Worm (Caenorhabditis elegans) whole organism, young adult: ENCODE results near the gene Y53G8AR.5.
A peak's percentile ranks its signal among the peaks of the same experiment; 100 is the strongest.
"Not testable (repeated sequence)": the region's sequence is repeated elsewhere in the genome, so short reads cannot be mapped to it uniquely, and the experiment has no call there.

ENCODE experiments used
- B0035.1 ChIP-seq: sonication (generic microtip); optimal IDR thresholded peaks from 2 replicates; lab custom pipeline; 2016; ENCODE audit warnings: missing genetic modification characterization, mild to moderate bottlenecking, missing compliant biosample characterization, missing genotype, missing genetic modification reagents
- C06A6.2 ChIP-seq: fragments of 200-800 bp; sonication (Bioruptor generic); conservative IDR thresholded peaks from 2 replicates; pipeline ENCODE4 v1.3.6; 2022; ENCODE audit warnings: missing genetic modification characterization, missing compliant biosample characterization
- F33H1.4 ChIP-seq: fragments of 200-800 bp; sonication (Bioruptor generic); IDR thresholded peaks from 2 replicates; pipeline ENCODE4 v1.3.6; 2022; ENCODE audit warnings: missing genetic modification reagents, missing genetic modification characterization, missing compliant biosample characterization
- F37B4.10 ChIP-seq: fragments of 200-800 bp; sonication (Bioruptor generic); IDR thresholded peaks from 2 replicates; pipeline ENCODE4 v1.3.6; 2022; ENCODE audit warnings: missing genetic modification characterization, missing compliant biosample characterization
- F49E8.2 ChIP-seq: sonication (generic microtip); optimal IDR thresholded peaks from 3 replicates; lab custom pipeline; 2017; ENCODE audit warnings: missing genetic modification characterization, mild to moderate bottlenecking, missing compliant biosample characterization, antibody characterized with exemption, moderate library complexity; ENCODE audit not compliant: insufficient read depth
- F55B11.4 ChIP-seq: sonication (generic microtip); optimal IDR thresholded peaks from 2 replicates; lab custom pipeline; 2016; ENCODE audit warnings: missing compliant biosample characterization, missing genetic modification characterization, borderline replicate concordance; ENCODE audit not compliant: insufficient read depth
- Y53F4B.3 ChIP-seq: fragments of 200-800 bp; sonication (Bioruptor generic); IDR thresholded peaks from 2 replicates; pipeline ENCODE4 v1.3.6; 2022; ENCODE audit warnings: missing genetic modification reagents, missing genetic modification characterization, missing compliant biosample characterization
- Y67H2A.10 ChIP-seq: fragments of 200-800 bp; sonication (Bioruptor generic); conservative IDR thresholded peaks from 2 replicates; pipeline ENCODE4 v1.3.6; 2022; ENCODE audit warnings: missing genetic modification reagents, missing genetic modification characterization, missing compliant biosample characterization
- attf-6 ChIP-seq: fragments of 200-800 bp; sonication (Bioruptor generic); IDR thresholded peaks from 2 replicates; pipeline ENCODE4 v1.3.6; 2022; ENCODE audit warnings: missing genetic modification reagents, missing genetic modification characterization, missing compliant biosample characterization
- bed-1 ChIP-seq: fragments of 200-800 bp; sonication (Bioruptor generic); IDR thresholded peaks from 2 replicates; pipeline ENCODE4 v1.3.6; 2022; ENCODE audit warnings: missing genetic modification reagents, missing genetic modification characterization, missing compliant biosample characterization
- bed-2 ChIP-seq: fragments of 200-800 bp; sonication (Bioruptor generic); IDR thresholded peaks from 2 replicates; pipeline ENCODE4 v1.3.6; 2022; ENCODE audit warnings: missing genetic modification reagents, missing genetic modification characterization, missing compliant biosample characterization
- cebp-2 ChIP-seq: fragments of 200-800 bp; sonication (Bioruptor generic); IDR thresholded peaks from 2 replicates; pipeline ENCODE4 v1.3.6; 2022; ENCODE audit warnings: missing genetic modification characterization, missing compliant biosample characterization
- ceh-40 ChIP-seq: fragments of 200-800 bp; sonication (Bioruptor generic); IDR thresholded peaks from 2 replicates; pipeline ENCODE4 v1.3.6; 2022; ENCODE audit warnings: missing genetic modification characterization, missing compliant biosample characterization
- ceh-58 ChIP-seq: fragments of 200-800 bp; sonication (Bioruptor generic); IDR thresholded peaks from 2 replicates; pipeline ENCODE4 v1.3.6; 2022; ENCODE audit warnings: missing genetic modification characterization, missing compliant biosample characterization
- ceh-79 ChIP-seq: sonication (generic microtip); optimal IDR thresholded peaks from 2 replicates; lab custom pipeline; 2017; ENCODE audit warnings: mild to moderate bottlenecking, missing genetic modification characterization, missing compliant biosample characterization
- ceh-91 ChIP-seq: fragments of 200-800 bp; sonication (Bioruptor generic); IDR thresholded peaks from 2 replicates; pipeline ENCODE4 v1.3.6; 2022; ENCODE audit warnings: missing genetic modification reagents, missing genetic modification characterization, missing compliant biosample characterization
- efl-1 ChIP-seq: fragments of 150-350 bp; optimal IDR thresholded peaks from 2 replicates; lab custom pipeline; 2014; ENCODE audit warnings: missing biosample characterization, missing genetic modification reagents, missing genetic modification characterization
- egl-44 ChIP-seq: fragments of 200-800 bp; sonication (Bioruptor generic); IDR thresholded peaks from 2 replicates; pipeline ENCODE4 v1.3.6; 2022; ENCODE audit warnings: missing genetic modification reagents, missing genetic modification characterization, missing compliant biosample characterization
- egrh-3 ChIP-seq: fragments of 200-800 bp; sonication (Bioruptor generic); IDR thresholded peaks from 2 replicates; pipeline ENCODE4 v1.3.6; 2022; ENCODE audit warnings: missing genetic modification reagents, missing genetic modification characterization, missing compliant biosample characterization
- him-1 ChIP-seq: sonication (generic microtip); optimal IDR thresholded peaks from 2 replicates; lab custom pipeline; 2016; ENCODE audit warnings: missing genotype, missing genetic modification reagents, missing genetic modification characterization, missing compliant biosample characterization
- hmg-20 ChIP-seq: fragments of 200-800 bp; sonication (Bioruptor generic); IDR thresholded peaks from 2 replicates; pipeline ENCODE4 v1.3.6; 2022; ENCODE audit warnings: missing genetic modification reagents, missing genetic modification characterization, missing compliant biosample characterization
- hsf-1 ChIP-seq: fragments of 200-800 bp; sonication (Bioruptor generic); IDR thresholded peaks from 2 replicates; pipeline ENCODE4 v1.3.6; 2022; ENCODE audit warnings: missing genetic modification reagents, missing genetic modification characterization, missing compliant biosample characterization
- lin-26 ChIP-seq: fragments of 200-800 bp; sonication (Bioruptor generic); IDR thresholded peaks from 2 replicates; pipeline ENCODE4 v1.3.6; 2022; ENCODE audit warnings: missing genetic modification reagents, missing genetic modification characterization, missing compliant biosample characterization
- lin-54 ChIP-seq: fragments of 200-800 bp; sonication (Bioruptor generic); optimal IDR thresholded peaks from 2 replicates; lab custom pipeline; 2018; ENCODE audit warnings: mild to moderate bottlenecking, missing genetic modification characterization, missing compliant biosample characterization
- lsl-1 ChIP-seq: fragments of 200-800 bp; sonication (Bioruptor generic); optimal IDR thresholded peaks from 2 replicates; lab custom pipeline; 2018; ENCODE audit warnings: mild to moderate bottlenecking, missing genetic modification characterization, moderate library complexity, missing compliant biosample characterization
- lsy-27 ChIP-seq: sonication (generic microtip); optimal IDR thresholded peaks from 2 replicates; lab custom pipeline; 2017; ENCODE audit warnings: missing genetic modification characterization, mild to moderate bottlenecking, missing compliant biosample characterization, antibody characterized with exemption, missing genotype, borderline replicate concordance; ENCODE audit not compliant: insufficient read depth
- madf-3 ChIP-seq: fragments of 200-800 bp; sonication (Bioruptor generic); IDR thresholded peaks from 2 replicates; pipeline ENCODE4 v1.3.6; 2022; ENCODE audit warnings: missing genetic modification reagents, missing genetic modification characterization, missing compliant biosample characterization
- mcd-1 ChIP-seq: fragments of 200-800 bp; sonication (Bioruptor generic); IDR thresholded peaks from 2 replicates; pipeline ENCODE4 v1.3.6; 2022; ENCODE audit warnings: missing genetic modification reagents, missing genetic modification characterization, missing compliant biosample characterization
- nfya-2 ChIP-seq: fragments of 200-800 bp; sonication (Bioruptor generic); IDR thresholded peaks from 2 replicates; pipeline ENCODE4 v1.3.6; 2022; ENCODE audit warnings: missing genetic modification reagents, missing genetic modification characterization, missing compliant biosample characterization
- nhr-120 ChIP-seq: fragments of 200-800 bp; sonication (Bioruptor generic); IDR thresholded peaks from 2 replicates; pipeline ENCODE4 v1.3.6; 2022; ENCODE audit warnings: missing genetic modification characterization, missing compliant biosample characterization
- nhr-80 ChIP-seq: sonication (generic microtip); optimal IDR thresholded peaks from 2 replicates; lab custom pipeline; 2016; ENCODE audit warnings: missing genetic modification characterization, missing compliant biosample characterization
- repo-1 ChIP-seq: sonication (generic microtip); optimal IDR thresholded peaks from 2 replicates; lab custom pipeline; 2017; ENCODE audit warnings: mild to moderate bottlenecking, missing genetic modification characterization, missing compliant biosample characterization
- rpc-1 ChIP-seq, 2 experiments: fragments of 150-350 bp in 1 of 2; sonication (generic microtip) in 1 of 2; optimal IDR thresholded peaks; 2 replicates each; lab custom pipeline; 2014 to 2018; ENCODE audit warnings: missing biosample characterization in 1 of 2, missing genetic modification characterization in 1 of 2, missing genetic modification reagents in 1 of 2, missing genotype in 1 of 2
- snpc-1.3 ChIP-seq: sonication (generic microtip); optimal IDR thresholded peaks from 2 replicates; lab custom pipeline; 2017; ENCODE audit warnings: missing genetic modification characterization, mild to moderate bottlenecking, missing compliant biosample characterization, antibody characterized with exemption, moderate library complexity, missing genotype, missing genetic modification reagents; ENCODE audit not compliant: insufficient read depth
- tbp1 ChIP-seq: fragments of 200-800 bp; sonication (Bioruptor generic); optimal IDR thresholded peaks from 2 replicates; lab custom pipeline; 2018; ENCODE audit warnings: mild to moderate bottlenecking, missing genetic modification characterization, missing compliant biosample characterization
- xnd-1 ChIP-seq: sonication (generic microtip); optimal IDR thresholded peaks from 2 replicates; lab custom pipeline; 2016; ENCODE audit warnings: missing genotype, missing genetic modification reagents, missing genetic modification characterization, missing compliant biosample characterization
- zfh-2 ChIP-seq: fragments of 200-800 bp; sonication (Bioruptor generic); conservative IDR thresholded peaks from 2 replicates; pipeline ENCODE4 v1.3.6; 2022; ENCODE audit warnings: missing genetic modification reagents, missing genetic modification characterization, missing compliant biosample characterization
- ztf-6 ChIP-seq: fragments of 200-800 bp; sonication (Bioruptor generic); IDR thresholded peaks from 2 replicates; pipeline ENCODE4 v1.3.6; 2022; ENCODE audit warnings: missing genetic modification reagents, missing genetic modification characterization, missing compliant biosample characterization

The Y53G8AR.5 gene

ce11 chrIII:3331767-3332166 lies 34.5 kb downstream of the Y53G8AR.5 start:
- TF ChIP-seq F33H1.4 (GFP tag; lab: Robert Waterston, UW) (0 out of 2 replicates have a peak, but pooled peaks have one; percentile 6), him-1 (peak; percentile 82), bed-2 (GFP tag; lab: Robert Waterston, UW) (no peak), mcd-1 (GFP tag; lab: Robert Waterston, UW) (peak; percentile 77), F49E8.2 (tag; lab: Kevin White, UChicago) (peak; percentile 29), cebp-2 (no peak), lin-54 (GFP tag; lab: Kevin White, UChicago) (peak; percentile 64), xnd-1 (tag; lab: Kevin White, UChicago) (peak; percentile 40), efl-1 (peak; percentile 27), egl-44 (no peak), hsf-1 (GFP tag; lab: Robert Waterston, UW) (0 out of 2 replicates have a peak, but pooled peaks have one; percentile 30), ceh-79 (tag; lab: Kevin White, UChicago) (no peak), snpc-1.3 (tag; lab: Kevin White, UChicago) (peak; percentile 13), madf-3 (GFP tag; lab: Robert Waterston, UW) (0 out of 2 replicates have a peak, but pooled peaks have one; percentile 38), ztf-6 (GFP tag; lab: Robert Waterston, UW) (no peak), lsl-1 (peak; percentile 35)
- TF ChIP-seq, all 124 proteins: peak for 11

DNA sequence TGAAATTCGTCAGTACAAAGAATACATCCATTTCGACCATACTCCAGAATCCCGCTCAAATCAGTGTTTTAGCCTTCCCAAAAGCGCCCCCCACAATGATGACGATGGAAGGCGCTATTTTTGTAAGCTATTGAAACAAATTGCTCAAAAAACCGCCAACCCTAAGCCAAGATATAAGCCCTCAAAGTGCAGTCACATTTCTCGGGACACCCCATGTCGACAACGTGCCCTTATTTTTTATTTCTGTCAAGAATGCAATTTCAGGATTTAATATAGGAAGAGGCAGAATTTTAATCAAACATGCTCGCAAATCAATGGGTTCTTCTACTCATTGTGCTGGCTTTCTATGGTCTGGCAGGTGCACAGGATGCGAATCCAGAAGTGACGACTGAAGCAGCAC lies 35.5 kb downstream of the Y53G8AR.5 start, which contains the start of gene Y53G8AR.1:
Gene Y53G8AR.1 (plus strand): TSS at position 301 of the 400 bp plus-strand sequence.
- not testable (repeated sequence) for TF ChIP-seq C06A6.2, nfya-2, Y67H2A.10 (GFP tag; lab: Robert Waterston, UW)

DNA sequence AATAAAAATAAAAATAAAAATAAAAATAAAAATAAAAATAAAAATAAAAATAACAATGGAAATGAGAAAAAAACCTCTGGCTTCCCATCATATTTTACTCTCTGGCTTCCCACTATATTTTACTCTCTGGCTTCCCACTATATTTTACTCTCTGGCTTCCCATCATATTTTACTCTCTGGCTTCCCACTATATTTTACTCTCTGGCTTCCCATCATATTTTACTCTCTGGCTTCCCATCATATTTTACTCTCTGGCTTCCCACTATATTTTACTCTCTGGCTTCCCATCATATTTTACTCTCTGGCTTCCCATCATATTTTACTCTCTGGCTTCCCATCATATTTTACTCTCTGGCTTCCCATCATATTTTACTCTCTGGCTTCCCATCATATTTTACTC lies 37.0 kb downstream of the Y53G8AR.5 start:
- TF ChIP-seq egrh-3 = peak; percentile 96
- TF ChIP-seq, all 124 proteins: peak for 1; not testable (repeated sequence) for 123

ce11 chrIII:3334941-3335559 lies 37.8 kb downstream of the Y53G8AR.5 start:
- peak; percentile 21; the same call in 1 of the 2 replicates for TF ChIP-seq hmg-20 (GFP tag; lab: Robert Waterston, UW)
- peak; percentile 100 for TF ChIP-seq egrh-3
- peak; percentile 99 for TF ChIP-seq ceh-58 (GFP tag; lab: Robert Waterston, UW)
- TF ChIP-seq hsf-1 (GFP tag; lab: Robert Waterston, UW) = peak; percentile 63; the same call in 1 of the 2 replicates
- TF ChIP-seq bed-1 (GFP tag; lab: Robert Waterston, UW) = 0 out of 2 replicates have a peak, but pooled peaks have one; percentile 66
- peak; percentile 89; the same call in 1 of the 2 replicates for TF ChIP-seq ceh-40 (GFP tag; lab: Robert Waterston, UW)
- peak; percentile 88 for TF ChIP-seq madf-3 (GFP tag; lab: Robert Waterston, UW)
- peak; percentile 77; the same call in 1 of the 2 replicates for TF ChIP-seq ceh-91 (GFP tag; lab: Robert Waterston, UW)
- 0 out of 2 replicates have a peak, but pooled peaks have one; percentile 46 for TF ChIP-seq nhr-120 (GFP tag; lab: Robert Waterston, UW)
- TF ChIP-seq Y53F4B.3 (GFP tag; lab: Robert Waterston, UW) = peak; percentile 99; the same call in 1 of the 2 replicates

ce11 chrIII:3339317-3340016 lies 42.2 kb downstream of the Y53G8AR.5 start:
- TF ChIP-seq nhr-80 (tag; lab: Kevin White, UChicago) (peak; percentile 58), lin-26 (GFP tag; lab: Robert Waterston, UW) (0 out of 2 replicates have a peak, but pooled peaks have one; percentile 58), lsy-27 (tag; lab: Kevin White, UChicago) (no peak), zfh-2 (GFP tag; lab: Robert Waterston, UW) (0 out of 2 replicates have a peak, but pooled peaks have one; percentile 22), attf-6 (GFP tag; lab: Robert Waterston, UW) (no peak), mcd-1 (GFP tag; lab: Robert Waterston, UW) (0 out of 2 replicates have a peak, but pooled peaks have one; percentile 10), F37B4.10 (GFP tag; lab: Robert Waterston, UW) (0 out of 2 replicates have a peak, but pooled peaks have one; percentile 50), ztf-6 (GFP tag; lab: Robert Waterston, UW) (no peak), B0035.1 (tag; lab: Kevin White, UChicago) (no peak), F55B11.4 (tag; lab: Kevin White, UChicago) (no peak), rpc-1 (optimal IDR thresholded peaks at IDR 0.05; lab: Kevin White, UChicago) (peak; percentile 28), rpc-1 (tag; optimal IDR thresholded peaks at IDR 0.05; lab: Kevin White, UChicago) (peak; percentile 67), tbp1 (GFP tag; lab: Kevin White, UChicago) (peak; percentile 78), repo-1 (tag; lab: Kevin White, UChicago) (no peak)
